Worm (Caenorhabditis elegans): Measurements from ENCODE around the gene alh-10.
A peak's percentile ranks its signal among the peaks of the same experiment; 100 is the strongest.

Gene alh-10

ce11 chrX:7143515-7143914, at the start of gene alh-10:
Gene alh-10 (minus strand): TSS chrX:7143641.
- peak; percentile 6 for TF ChIP-seq nhr-80 (tag; optimal IDR thresholded peaks at IDR 0.05)
- no peak for TF ChIP-seq F22D6.2 (tag; optimal IDR thresholded peaks at IDR 0.05)

ce11 chrX:7191882-7192281, 48.4 kb upstream of the alh-10 start, which contains the start of gene C55B6.7:
Gene C55B6.7 (minus strand): TSS chrX:7191982.
- TF ChIP-seq F57C9.4 (tag; optimal IDR thresholded peaks at IDR 0.05) (no peak), F49E8.2 (tag; optimal IDR thresholded peaks at IDR 0.05; ENCODE audit: insufficient read depth) (no peak), let-526 (GFP tag; IDR thresholded peaks at IDR 0.05) (no peak), Y67H2A.10 (GFP tag; conservative IDR thresholded peaks at IDR 0.05) (no peak), lsy-27 (tag; optimal IDR thresholded peaks at IDR 0.05; ENCODE audit: borderline replicate concordance, insufficient read depth) (no peak), snpc-3.4 (tag; optimal IDR thresholded peaks at IDR 0.05) (no peak), aptf-2 (GFP tag; conservative IDR thresholded peaks at IDR 0.05) (no peak), F33H1.4 (GFP tag; IDR thresholded peaks at IDR 0.05) (no peak)

ce11 chrX:7187602-7188001, 44.2 kb upstream of the alh-10 start, which contains the start of gene C55B6.4:
Gene C55B6.4 (minus strand): TSS chrX:7187702.
- no peak for TF ChIP-seq ztf-28 (GFP tag; IDR thresholded peaks at IDR 0.05)

ce11 chrX:7181627-7182026, 38.2 kb upstream of the alh-10 start:
- peak; percentile 92 for TF ChIP-seq F23B12.7 (tag; optimal IDR thresholded peaks at IDR 0.05; ENCODE audit: insufficient read depth)
- peak; percentile 92 for TF ChIP-seq ZK185.1 (tag; optimal IDR thresholded peaks at IDR 0.05; ENCODE audit: poor library complexity, severe bottlenecking)
- peak; percentile 55 for TF ChIP-seq B0261.1 (tag; optimal IDR thresholded peaks at IDR 0.05)
- TF ChIP-seq hlh-12 (tag; optimal IDR thresholded peaks at IDR 0.05), result no peak
- peak; percentile 74 for TF ChIP-seq egl-44 (GFP tag; IDR thresholded peaks at IDR 0.05)
- no peak for TF ChIP-seq attf-6 (GFP tag; IDR thresholded peaks at IDR 0.05)
- no peak for TF ChIP-seq aptf-3 (GFP tag; IDR thresholded peaks at IDR 0.05)
- no peak for TF ChIP-seq tbx-9 (tag; optimal IDR thresholded peaks at IDR 0.05; ENCODE audit: borderline replicate concordance)
- no peak for TF ChIP-seq die-1 (tag; optimal IDR thresholded peaks at IDR 0.05)
- TF ChIP-seq pha-4 (tag; optimal IDR thresholded peaks at IDR 0.05), result peak; percentile 57
- TF ChIP-seq ceh-79 (tag; optimal IDR thresholded peaks at IDR 0.05), result no peak
- no peak for TF ChIP-seq dpl-1 (GFP tag; optimal IDR thresholded peaks at IDR 0.05)
- TF ChIP-seq chd-7 (tag; optimal IDR thresholded peaks at IDR 0.05), result no peak
- TF ChIP-seq Y67H2A.10 (GFP tag; conservative IDR thresholded peaks at IDR 0.05), result no peak
- no peak for TF ChIP-seq ama-1 (optimal IDR thresholded peaks at IDR 0.05)
- TF ChIP-seq ama-1 (GFP tag; optimal IDR thresholded peaks at IDR 0.05), result no peak
- TF ChIP-seq nhr-179 (tag; optimal IDR thresholded peaks at IDR 0.05), result peak; percentile 16
- peak; percentile 64 for TF ChIP-seq ztf-22 (GFP tag; optimal IDR thresholded peaks at IDR 0.05)
- no peak for TF ChIP-seq F10E7.11 (tag; optimal IDR thresholded peaks at IDR 0.05)
- no peak for TF ChIP-seq ztf-25 (GFP tag; IDR thresholded peaks at IDR 0.05)
- no peak for TF ChIP-seq rec-8 (tag; optimal IDR thresholded peaks at IDR 0.05)
- no peak for TF ChIP-seq K12H6.12 (tag; optimal IDR thresholded peaks at IDR 0.05)
- peak; percentile 72 for TF ChIP-seq lir-1 (GFP tag; conservative IDR thresholded peaks at IDR 0.05)
- TF ChIP-seq sdz-38 (tag; optimal IDR thresholded peaks at IDR 0.05), result no peak
- no peak for TF ChIP-seq tbp1 (GFP tag; optimal IDR thresholded peaks at IDR 0.05)
- no peak for TF ChIP-seq mcd-1 (GFP tag; IDR thresholded peaks at IDR 0.05)
- TF ChIP-seq fkh-3 (tag; optimal IDR thresholded peaks at IDR 0.05), result no peak
- peak; percentile 85 for TF ChIP-seq C06A6.2 (GFP tag; conservative IDR thresholded peaks at IDR 0.05)
- TF ChIP-seq tlf-1 (GFP tag; optimal IDR thresholded peaks at IDR 0.05), result peak; percentile 96
- peak; percentile 98 for TF ChIP-seq ztf-26 (tag; optimal IDR thresholded peaks at IDR 0.05)
- no peak for TF ChIP-seq snpc-1.1 (tag; optimal IDR thresholded peaks at IDR 0.05; ENCODE audit: insufficient read depth)
- TF ChIP-seq let-607 (tag; optimal IDR thresholded peaks at IDR 0.05), result peak in 1 of 2 experiments; percentile 88
- TF ChIP-seq madf-6 (GFP tag; IDR thresholded peaks at IDR 0.05), result no peak
- TF ChIP-seq attf-3 (GFP tag; conservative IDR thresholded peaks at IDR 0.05), result no peak
